Worm (Caenorhabditis elegans) whole organism, L1 larva: ENCODE results near the gene sec-31.
A peak's percentile ranks its signal among the peaks of the same experiment; 100 is the strongest.

Source experiments
- C16A3.4 ChIP-seq: fragments of 150-350 bp; optimal IDR thresholded peaks from 2 replicates; lab custom pipeline; 2014; ENCODE audit warnings: missing biosample characterization, missing genetic modification characterization
- C34B4.2 ChIP-seq: sonication (generic microtip); optimal IDR thresholded peaks from 2 replicates; lab custom pipeline; 2017; ENCODE audit warnings: mild to moderate bottlenecking, missing genetic modification characterization, missing compliant biosample characterization
- Y116A8C.19 ChIP-seq: sonication (generic microtip); optimal IDR thresholded peaks from 2 replicates; lab custom pipeline; 2016; ENCODE audit warnings: missing compliant biosample characterization, missing genetic modification characterization, borderline replicate concordance
- alr-1 ChIP-seq: fragments of 200-800 bp; sonication (Bioruptor generic); optimal IDR thresholded peaks from 2 replicates; lab custom pipeline; 2018; ENCODE audit warnings: borderline replicate concordance, mild to moderate bottlenecking, missing genetic modification characterization, missing compliant biosample characterization
- ama-1 ChIP-seq: fragments of 150-350 bp; optimal IDR thresholded peaks from 2 replicates; lab custom pipeline; 2014
- ceh-63 ChIP-seq: fragments of 200-800 bp; sonication (Bioruptor generic); optimal IDR thresholded peaks from 2 replicates; lab custom pipeline; 2018; ENCODE audit warnings: mild to moderate bottlenecking, missing genetic modification characterization, missing compliant biosample characterization
- ceh-88 ChIP-seq: fragments of 200-800 bp; sonication (Bioruptor generic); IDR thresholded peaks from 2 replicates; pipeline ENCODE4 v1.3.6; 2022; ENCODE audit warnings: missing genetic modification characterization, missing compliant biosample characterization
- dpl-1 ChIP-seq, 3 experiments: fragments of 150-350 bp in 2 of 3; sonication (generic microtip) in 1 of 3; optimal IDR thresholded peaks; 2 replicates each; lab custom pipeline; 2014 to 2017; ENCODE audit warnings: missing biosample characterization in 3 of 3, missing genetic modification characterization in 3 of 3, missing genetic modification reagents in 3 of 3
- egl-13 ChIP-seq: sonication (generic microtip); optimal IDR thresholded peaks from 2 replicates; lab custom pipeline; 2016; ENCODE audit warnings: missing genotype, missing genetic modification reagents, missing genetic modification characterization, missing compliant biosample characterization
- elt-2 ChIP-seq: sonication (generic microtip); optimal IDR thresholded peaks from 2 replicates; lab custom pipeline; 2016; ENCODE audit warnings: missing genetic modification characterization, mild to moderate bottlenecking, inconsistent platforms, missing compliant biosample characterization, missing genetic modification reagents
- elt-3 ChIP-seq, 6 experiments: fragments of 150-350 bp in 1 of 6; sonication (generic microtip); optimal IDR thresholded peaks; 2 replicates each; lab custom pipeline; 2017 to 2018; ENCODE audit warnings: missing biosample characterization in 6 of 6, missing genetic modification characterization in 6 of 6, inconsistent platforms in 1 of 6
- fkh-8 ChIP-seq: sonication (generic microtip); optimal IDR thresholded peaks from 2 replicates; lab custom pipeline; 2016; ENCODE audit warnings: mild to moderate bottlenecking, missing genetic modification characterization, missing compliant biosample characterization
- grh-1 ChIP-seq: fragments of 200-800 bp; sonication (Bioruptor generic); IDR thresholded peaks from 2 replicates; pipeline ENCODE4 v1.3.6; 2022; ENCODE audit warnings: missing genetic modification reagents, missing genetic modification characterization, missing compliant biosample characterization
- hlh-17 ChIP-seq: fragments of 200-800 bp; sonication (Bioruptor generic); optimal IDR thresholded peaks from 2 replicates; lab custom pipeline; 2018; ENCODE audit warnings: missing genetic modification characterization, mild to moderate bottlenecking, missing compliant biosample characterization, moderate library complexity, borderline replicate concordance
- hlh-4 ChIP-seq: sonication (generic microtip); optimal IDR thresholded peaks from 2 replicates; lab custom pipeline; 2016; ENCODE audit warnings: mild to moderate bottlenecking, missing genetic modification characterization, missing compliant biosample characterization
- hpl-2 ChIP-seq: fragments of 150-350 bp; optimal IDR thresholded peaks from 2 replicates; lab custom pipeline; 2014; ENCODE audit warnings: missing biosample characterization, missing genetic modification reagents, missing genetic modification characterization
- isw-1 ChIP-seq: fragments of 200-800 bp; sonication (Bioruptor generic); IDR thresholded peaks from 2 replicates; pipeline ENCODE4 v1.3.6; 2022; ENCODE audit warnings: missing genetic modification characterization, missing compliant biosample characterization
- lin-14 ChIP-seq: fragments of 200-800 bp; sonication (Bioruptor generic); optimal IDR thresholded peaks from 2 replicates; lab custom pipeline; 2018; ENCODE audit warnings: mild to moderate bottlenecking, missing genetic modification characterization, moderate library complexity, missing compliant biosample characterization
- lin-15B ChIP-seq: fragments of 150-350 bp; sonication (generic microtip); optimal IDR thresholded peaks from 3 replicates; lab custom pipeline; 2014; ENCODE audit warnings: missing biosample characterization, missing genetic modification characterization
- lin-35 ChIP-seq, 2 experiments: fragments of 150-350 bp; optimal IDR thresholded peaks; 2 replicates each; lab custom pipeline; 2014; ENCODE audit warnings: missing biosample characterization in 2 of 2, missing genetic modification characterization in 2 of 2, missing genetic modification reagents in 2 of 2
- lin-39 ChIP-seq: fragments of 150-350 bp; optimal IDR thresholded peaks from 2 replicates; lab custom pipeline; 2014; ENCODE audit warnings: missing biosample characterization, missing genetic modification reagents, missing genetic modification characterization
- lir-3 ChIP-seq: sonication (generic microtip); optimal IDR thresholded peaks from 2 replicates; lab custom pipeline; 2016; ENCODE audit warnings: mild to moderate bottlenecking, missing genetic modification characterization, moderate library complexity, missing compliant biosample characterization; ENCODE audit not compliant: poor library complexity
- lsy-2 ChIP-seq, 2 experiments: fragments of 150-350 bp; optimal IDR thresholded peaks; 2 replicates each; lab custom pipeline; 2014; ENCODE audit warnings: missing biosample characterization in 2 of 2, missing genetic modification characterization in 2 of 2
- mab-9 ChIP-seq: fragments of 200-800 bp; sonication (Bioruptor generic); IDR thresholded peaks from 2 replicates; pipeline ENCODE4 v1.3.6; 2022; ENCODE audit warnings: missing genetic modification reagents, missing genetic modification characterization, missing compliant biosample characterization
- mef-2 ChIP-seq: fragments of 150-350 bp; optimal IDR thresholded peaks from 2 replicates; lab custom pipeline; 2014; ENCODE audit warnings: missing biosample characterization, missing genetic modification characterization
- nhr-11 ChIP-seq: fragments of 150-350 bp; optimal IDR thresholded peaks from 2 replicates; lab custom pipeline; 2014; ENCODE audit warnings: missing biosample characterization, missing genetic modification characterization
- nhr-20 ChIP-seq: sonication (generic microtip); optimal IDR thresholded peaks from 2 replicates; lab custom pipeline; 2016; ENCODE audit warnings: mild to moderate bottlenecking, missing genetic modification characterization, missing compliant biosample characterization
- nhr-237 ChIP-seq: fragments of 150-350 bp; optimal IDR thresholded peaks from 2 replicates; lab custom pipeline; 2014; ENCODE audit warnings: missing biosample characterization, missing genetic modification characterization
- nhr-28 ChIP-seq: fragments of 150-350 bp; optimal IDR thresholded peaks from 2 replicates; lab custom pipeline; 2014; ENCODE audit warnings: missing biosample characterization, missing genetic modification characterization
- nhr-47 ChIP-seq: sonication (generic microtip); optimal IDR thresholded peaks from 2 replicates; lab custom pipeline; 2016; ENCODE audit warnings: mild to moderate bottlenecking, missing genetic modification characterization, moderate library complexity, missing compliant biosample characterization
- nhr-71 ChIP-seq: sonication (generic microtip); optimal IDR thresholded peaks from 2 replicates; lab custom pipeline; 2016; ENCODE audit warnings: mild to moderate bottlenecking, missing genetic modification characterization, moderate library complexity, missing compliant biosample characterization
- nhr-85 ChIP-seq: sonication (generic microtip); peaks from one replicate; lab custom pipeline; 2016; ENCODE audit warnings: missing genetic modification characterization, inconsistent platforms, missing compliant biosample characterization
- nhr-90 ChIP-seq: sonication (generic microtip); optimal IDR thresholded peaks from 2 replicates; lab custom pipeline; 2016; ENCODE audit warnings: mild to moderate bottlenecking, missing genetic modification characterization, missing compliant biosample characterization; ENCODE audit not compliant: poor library complexity
- pag-3 ChIP-seq: sonication (generic microtip); optimal IDR thresholded peaks from 2 replicates; lab custom pipeline; 2017; ENCODE audit warnings: missing genetic modification characterization, mild to moderate bottlenecking, missing compliant biosample characterization, antibody characterized with exemption, borderline replicate concordance; ENCODE audit not compliant: insufficient read depth
- pax-3 ChIP-seq: fragments of 200-800 bp; sonication (Bioruptor generic); optimal IDR thresholded peaks from 2 replicates; lab custom pipeline; 2018; ENCODE audit warnings: mild to moderate bottlenecking, missing genetic modification characterization, moderate library complexity, missing compliant biosample characterization
- pqm-1 ChIP-seq: sonication (generic microtip); optimal IDR thresholded peaks from 3 replicates; lab custom pipeline; 2017; ENCODE audit warnings: missing biosample characterization, missing genetic modification characterization
- snu-23 ChIP-seq: sonication (generic microtip); optimal IDR thresholded peaks from 2 replicates; lab custom pipeline; 2016; ENCODE audit warnings: missing genetic modification characterization, missing compliant biosample characterization
- sox-4 ChIP-seq: sonication (generic microtip); optimal IDR thresholded peaks from 2 replicates; lab custom pipeline; 2016; ENCODE audit warnings: missing genetic modification characterization, missing compliant biosample characterization
- swsn-7 ChIP-seq: sonication (generic microtip); optimal IDR thresholded peaks from 2 replicates; lab custom pipeline; 2016; ENCODE audit warnings: missing genetic modification characterization, missing compliant biosample characterization
- tlp-1 ChIP-seq: fragments of 150-350 bp; optimal IDR thresholded peaks from 2 replicates; lab custom pipeline; 2014; ENCODE audit warnings: missing biosample characterization, missing genetic modification characterization
- unc-30 ChIP-seq: sonication (generic microtip); optimal IDR thresholded peaks from 2 replicates; lab custom pipeline; 2017; ENCODE audit warnings: missing biosample characterization, missing genetic modification characterization
- unc-62 ChIP-seq: fragments of 150-350 bp; optimal IDR thresholded peaks from 2 replicates; lab custom pipeline; 2014; ENCODE audit warnings: missing biosample characterization, missing genetic modification reagents, missing genetic modification characterization
- unc-86 ChIP-seq: sonication (generic microtip); optimal IDR thresholded peaks from 2 replicates; lab custom pipeline; 2016; ENCODE audit warnings: missing genetic modification characterization, missing compliant biosample characterization
- unc-98 ChIP-seq: fragments of 200-800 bp; sonication (Bioruptor generic); IDR thresholded peaks from 2 replicates; pipeline ENCODE4 v1.3.6; 2022; ENCODE audit warnings: missing genetic modification characterization, missing compliant biosample characterization
- xbp-1 ChIP-seq: sonication (generic microtip); optimal IDR thresholded peaks from 2 replicates; lab custom pipeline; 2016; ENCODE audit warnings: missing genetic modification characterization, missing compliant biosample characterization
- zag-1 ChIP-seq: fragments of 150-350 bp; optimal IDR thresholded peaks from 2 replicates; lab custom pipeline; 2014; ENCODE audit warnings: missing biosample characterization, missing genetic modification characterization
- zip-4 ChIP-seq: fragments of 200-800 bp; sonication (Bioruptor generic); optimal IDR thresholded peaks from 2 replicates; lab custom pipeline; 2018; ENCODE audit warnings: mild to moderate bottlenecking, missing genetic modification characterization, moderate library complexity, missing compliant biosample characterization
- ztf-11 ChIP-seq, 2 experiments: sonication (generic microtip); optimal IDR thresholded peaks; 2 replicates each; lab custom pipeline; 2016 to 2017; ENCODE audit warnings: missing genetic modification characterization in 2 of 2, missing biosample characterization in 1 of 2, missing compliant biosample characterization in 1 of 2

The sec-31 gene

ce11 chrIV:11361409-11361808, 10.2 kb downstream of the sec-31 start, which contains the start of gene T01G1.4:
T01G1.4 (minus strand) TSS chrIV:11361509.
- TF ChIP-seq isw-1 (GFP tag; lab: Robert Waterston, UW) (no peak), nhr-85 (tag; lab: Kevin White, UChicago) (peak; percentile 7)

- TF ChIP-seq nhr-11 (tag; lab: Kevin White, UChicago): no peak
- no peak for TF ChIP-seq pqm-1 (tag; lab: Kevin White, UChicago)
- no peak for TF ChIP-seq zip-4
- TF ChIP-seq ama-1: no peak
- TF ChIP-seq grh-1: no peak
- no peak for TF ChIP-seq mab-9 (GFP tag; lab: Robert Waterston, UW)
- TF ChIP-seq pax-3 (tag; lab: Kevin White, UChicago): no peak
- TF ChIP-seq nhr-47 (tag; lab: Kevin White, UChicago): no peak
Measured at ce11 chrIV:11359769-11360168, 11.8 kb downstream of the sec-31 start, which contains the start of gene klp-12. klp-12 (minus strand) TSS chrIV:11359869.

ce11 chrIV:11353946-11354458, 17.6 kb downstream of the sec-31 start, which contains the start of gene T01G1.2:
T01G1.2 (plus strand) TSS chrIV:11354408.
- TF ChIP-seq unc-62 (GFP tag; lab: Kevin White, UChicago) (no peak), ceh-88 (GFP tag; lab: Robert Waterston, UW) (no peak), ama-1 (no peak), nhr-71 (peak; percentile 73), lin-39 (tag; lab: Kevin White, UChicago) (no peak), elt-2 (tag; lab: Kevin White, UChicago) (no peak), unc-30 (tag; lab: Kevin White, UChicago) (no peak), elt-3 (tag; optimal IDR thresholded peaks at IDR 0.05; lab: Kevin White, UChicago) (no peak), zag-1 (tag; lab: Kevin White, UChicago) (no peak), ceh-63 (GFP tag; lab: Kevin White, UChicago) (no peak), mef-2 (tag; lab: Kevin White, UChicago) (peak; percentile 7), nhr-20 (tag; lab: Kevin White, UChicago) (no peak), ztf-11 (tag; optimal IDR thresholded peaks at IDR 0.05; lab: Kevin White, UChicago) (no peak), fkh-8 (tag; lab: Kevin White, UChicago) (no peak), lin-35 (GFP tag; optimal IDR thresholded peaks at IDR 0.05; lab: Kevin White, UChicago) (no peak), snu-23 (GFP tag; lab: Kevin White, UChicago) (peak; percentile 22), lsy-2 (tag; optimal IDR thresholded peaks at IDR 0.05; lab: Kevin White, UChicago) (peak; percentile 32 to 56), nhr-28 (no peak), lir-3 (tag; lab: Kevin White, UChicago) (no peak), swsn-7 (tag; lab: Kevin White, UChicago) (peak; percentile 15), C16A3.4 (tag; lab: Kevin White, UChicago) (no peak), unc-98 (GFP tag; lab: Robert Waterston, UW) (no peak), dpl-1 (GFP tag; optimal IDR thresholded peaks at IDR 0.05; lab: Kevin White, UChicago) (peak in 1 of 3 experiments; percentile 6), nhr-90 (no peak), nhr-11 (tag; lab: Kevin White, UChicago) (no peak), Y116A8C.19 (tag; lab: Kevin White, UChicago) (no peak), egl-13 (peak; percentile 15), hlh-4 (tag; lab: Kevin White, UChicago) (no peak), alr-1 (tag; lab: Kevin White, UChicago) (no peak), C34B4.2 (no peak), tlp-1 (no peak), lin-14 (GFP tag; lab: Kevin White, UChicago) (peak; percentile 81), sox-4 (tag; lab: Kevin White, UChicago) (no peak), pqm-1 (tag; lab: Kevin White, UChicago) (no peak), hlh-17 (GFP tag; lab: Kevin White, UChicago) (no peak), lin-15B (tag; lab: Kevin White, UChicago) (no peak), nhr-237 (no peak), hpl-2 (GFP tag; lab: Kevin White, UChicago) (no peak), unc-86 (no peak), pag-3 (peak; percentile 4), grh-1 (no peak), xbp-1 (tag; lab: Kevin White, UChicago) (no peak)
